Worm (Caenorhabditis elegans) whole organism, L3 larva: ENCODE data around the gene T08G5.2.

Experiments
- ZK546.5 ChIP-seq: sonication (generic microtip); optimal IDR thresholded peaks from 2 replicates; lab custom pipeline; 2017; ENCODE audit warnings: missing biosample characterization, missing genetic modification characterization
- aly-2 ChIP-seq: fragments of 150-350 bp; optimal IDR thresholded peaks from 2 replicates; lab custom pipeline; 2014; ENCODE audit warnings: missing biosample characterization, missing genetic modification characterization
- ama-1 ChIP-seq: fragments of 150-350 bp; optimal IDR thresholded peaks from 2 replicates; lab custom pipeline; 2018
- ceh-16 ChIP-seq: sonication (generic microtip); optimal IDR thresholded peaks from 2 replicates; lab custom pipeline; 2017; ENCODE audit warnings: missing biosample characterization, missing genetic modification characterization
- ceh-28 ChIP-seq: fragments of 150-350 bp; optimal IDR thresholded peaks from 2 replicates; lab custom pipeline; 2014; ENCODE audit warnings: missing biosample characterization, missing genetic modification reagents, missing genetic modification characterization
- ceh-82 ChIP-seq: fragments of 150-350 bp; optimal IDR thresholded peaks from 2 replicates; lab custom pipeline; 2014; ENCODE audit warnings: missing biosample characterization, missing genetic modification characterization
- daf-12 ChIP-seq: fragments of 150-350 bp; optimal IDR thresholded peaks from 2 replicates; lab custom pipeline; 2014; ENCODE audit warnings: missing biosample characterization, missing genetic modification reagents, missing genetic modification characterization
- egl-27 ChIP-seq: sonication (generic microtip); optimal IDR thresholded peaks from 4 replicates; lab custom pipeline; 2017; ENCODE audit warnings: missing biosample characterization, missing genetic modification reagents, missing genetic modification characterization
- elt-1 ChIP-seq: fragments of 150-350 bp; optimal IDR thresholded peaks from 2 replicates; lab custom pipeline; 2014; ENCODE audit warnings: missing biosample characterization, missing genetic modification characterization
- elt-2 ChIP-seq: sonication (generic microtip); optimal IDR thresholded peaks from 2 replicates; lab custom pipeline; 2016; ENCODE audit warnings: missing genetic modification reagents, mild to moderate bottlenecking, missing genetic modification characterization, missing compliant biosample characterization
- elt-3 ChIP-seq, 3 experiments: fragments of 150-350 bp in 1 of 3; sonication (generic microtip) in 2 of 3; optimal IDR thresholded peaks; 2 replicates in 2 of 3; 4 replicates in 1 of 3; lab custom pipeline; 2014 to 2017; ENCODE audit warnings: missing biosample characterization in 3 of 3, missing genetic modification characterization in 3 of 3
- fkh-10 ChIP-seq: sonication (generic microtip); optimal IDR thresholded peaks from 2 replicates; lab custom pipeline; 2017; ENCODE audit warnings: missing biosample characterization, missing genetic modification reagents, missing genetic modification characterization
- fkh-2 ChIP-seq: fragments of 150-350 bp; optimal IDR thresholded peaks from 2 replicates; lab custom pipeline; 2014; ENCODE audit warnings: missing biosample characterization, missing genetic modification reagents, missing genetic modification characterization
- fos-1 ChIP-seq: fragments of 150-350 bp; optimal IDR thresholded peaks from 2 replicates; lab custom pipeline; 2014; ENCODE audit warnings: missing biosample characterization, missing genetic modification characterization
- hmg-11 ChIP-seq: sonication (generic microtip); optimal IDR thresholded peaks from 2 replicates; lab custom pipeline; 2016; ENCODE audit warnings: missing genetic modification characterization, missing compliant biosample characterization
- jun-1 ChIP-seq: fragments of 150-350 bp; optimal IDR thresholded peaks from 2 replicates; lab custom pipeline; 2014; ENCODE audit warnings: missing biosample characterization, missing genetic modification reagents, missing genetic modification characterization
- lin-15B ChIP-seq: fragments of 150-350 bp; optimal IDR thresholded peaks from 2 replicates; lab custom pipeline; 2014; ENCODE audit warnings: missing biosample characterization, missing genetic modification characterization
- lin-39 ChIP-seq: fragments of 150-350 bp; optimal IDR thresholded peaks from 2 replicates; lab custom pipeline; 2018; ENCODE audit warnings: missing biosample characterization, missing genetic modification reagents, missing genetic modification characterization
- lsy-12 ChIP-seq: sonication (generic microtip); optimal IDR thresholded peaks from 2 replicates; lab custom pipeline; 2016; ENCODE audit warnings: mild to moderate bottlenecking, missing genetic modification characterization, missing compliant biosample characterization
- nfya-1 ChIP-seq: sonication (generic microtip); optimal IDR thresholded peaks from 2 replicates; lab custom pipeline; 2017; ENCODE audit warnings: missing genetic modification characterization, mild to moderate bottlenecking, missing compliant biosample characterization, antibody characterized with exemption, moderate library complexity; ENCODE audit not compliant: insufficient read depth
- nhr-11 ChIP-seq: fragments of 150-350 bp; optimal IDR thresholded peaks from 2 replicates; lab custom pipeline; 2014; ENCODE audit warnings: missing biosample characterization, missing genetic modification characterization
- nhr-23 ChIP-seq: fragments of 150-350 bp; optimal IDR thresholded peaks from 2 replicates; lab custom pipeline; 2014; ENCODE audit warnings: missing biosample characterization, missing genetic modification reagents, missing genetic modification characterization
- nhr-237 ChIP-seq: fragments of 150-350 bp; optimal IDR thresholded peaks from 2 replicates; lab custom pipeline; 2014; ENCODE audit warnings: missing biosample characterization, missing genetic modification characterization
- nhr-25 ChIP-seq: sonication (generic microtip); optimal IDR thresholded peaks from 2 replicates; lab custom pipeline; 2017; ENCODE audit warnings: missing biosample characterization, missing genetic modification characterization
- nhr-28 ChIP-seq: fragments of 150-350 bp; optimal IDR thresholded peaks from 2 replicates; lab custom pipeline; 2014; ENCODE audit warnings: missing biosample characterization, missing genetic modification characterization
- nhr-43 ChIP-seq: sonication (generic microtip); optimal IDR thresholded peaks from 2 replicates; lab custom pipeline; 2016; ENCODE audit warnings: mild to moderate bottlenecking, missing genetic modification characterization, missing compliant biosample characterization; ENCODE audit not compliant: poor library complexity, severe bottlenecking
- nhr-67 ChIP-seq: fragments of 150-350 bp; optimal IDR thresholded peaks from 2 replicates; lab custom pipeline; 2014; ENCODE audit warnings: missing biosample characterization, missing genetic modification characterization
- nhr-76 ChIP-seq: fragments of 150-350 bp; sonication (generic microtip); optimal IDR thresholded peaks from 5 replicates; lab custom pipeline; 2014; ENCODE audit warnings: missing biosample characterization, missing genetic modification characterization
- pha-4 ChIP-seq: fragments of 150-350 bp; optimal IDR thresholded peaks from 2 replicates; lab custom pipeline; 2014; ENCODE audit warnings: missing biosample characterization, missing genetic modification reagents, missing genetic modification characterization
- pqm-1 ChIP-seq: fragments of 150-350 bp; optimal IDR thresholded peaks from 2 replicates; lab custom pipeline; 2017; ENCODE audit warnings: missing biosample characterization, missing genetic modification characterization, inconsistent platforms
- sea-2 ChIP-seq: fragments of 150-350 bp; sonication (generic microtip); optimal IDR thresholded peaks from 4 replicates; lab custom pipeline; 2014; ENCODE audit warnings: missing biosample characterization, missing genetic modification reagents, missing genetic modification characterization
- snpc-4 ChIP-seq: fragments of 150-350 bp; optimal IDR thresholded peaks from 2 replicates; lab custom pipeline; 2014; ENCODE audit warnings: missing biosample characterization, missing genetic modification characterization
- tbx-2 ChIP-seq: sonication (generic microtip); optimal IDR thresholded peaks from 2 replicates; lab custom pipeline; 2016; ENCODE audit warnings: mild to moderate bottlenecking, missing genetic modification characterization, missing compliant biosample characterization
- unc-39 ChIP-seq: sonication (generic microtip); optimal IDR thresholded peaks from 4 replicates; lab custom pipeline; 2017; ENCODE audit warnings: missing biosample characterization, missing genetic modification characterization
- unc-62 ChIP-seq: fragments of 150-350 bp; sonication (generic microtip); optimal IDR thresholded peaks from 4 replicates; lab custom pipeline; 2014; ENCODE audit warnings: missing biosample characterization, missing genetic modification reagents, missing genetic modification characterization
- zag-1 ChIP-seq: fragments of 150-350 bp; optimal IDR thresholded peaks from 2 replicates; lab custom pipeline; 2014; ENCODE audit warnings: missing biosample characterization, missing genetic modification characterization
- ztf-11 ChIP-seq: fragments of 150-350 bp; optimal IDR thresholded peaks from 2 replicates; lab custom pipeline; 2014; ENCODE audit warnings: missing biosample characterization, missing genetic modification characterization
- ztf-4 ChIP-seq: fragments of 150-350 bp; optimal IDR thresholded peaks from 2 replicates; lab custom pipeline; 2014; ENCODE audit warnings: missing biosample characterization, missing genetic modification characterization

T08G5.2 gene

DNA sequence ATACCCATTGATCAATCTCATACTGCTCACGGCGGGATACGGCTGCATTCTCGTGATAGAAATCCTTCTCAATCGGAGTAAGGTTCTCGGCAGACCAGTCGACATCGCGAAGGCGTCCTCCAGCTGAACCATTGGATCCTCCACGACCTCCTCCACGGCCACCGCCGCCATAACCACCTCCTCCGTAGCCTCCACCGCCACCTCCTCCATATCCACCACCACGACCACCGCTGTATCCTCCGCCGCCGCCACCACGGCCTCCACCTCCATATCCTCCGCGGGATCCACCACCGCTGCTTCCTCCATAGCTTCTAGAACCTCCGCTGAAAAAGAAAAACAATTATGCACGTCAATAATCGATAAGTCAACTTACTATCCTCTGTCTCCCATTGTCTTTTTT lies 14.7 kb downstream of the T08G5.2 start:
- TF ChIP-seq ceh-82 (tag; lab: Kevin White, UChicago), result no peak
- no peak for TF ChIP-seq fkh-2 (tag; lab: Kevin White, UChicago)
- no peak for TF ChIP-seq fos-1 (tag; lab: Kevin White, UChicago)
- no peak for TF ChIP-seq lsy-12
- TF ChIP-seq ama-1 (lab: Kevin White, UChicago), result no peak
- no peak for TF ChIP-seq egl-27
- no peak for TF ChIP-seq nhr-11 (tag; lab: Kevin White, UChicago)
- no peak for TF ChIP-seq daf-12
- TF ChIP-seq elt-1, result no peak
- TF ChIP-seq lin-39, result no peak
- no peak for TF ChIP-seq sea-2 (GFP tag; lab: Kevin White, UChicago)
- TF ChIP-seq nhr-25 (tag; lab: Kevin White, UChicago), result no peak
- TF ChIP-seq nhr-237 (tag; lab: Kevin White, UChicago), result no peak
- TF ChIP-seq jun-1 (tag; lab: Kevin White, UChicago), result no peak
- no peak for TF ChIP-seq unc-39 (tag; lab: Kevin White, UChicago)
- no peak for TF ChIP-seq snpc-4 (tag; lab: Kevin White, UChicago)
- TF ChIP-seq elt-2 (tag; lab: Kevin White, UChicago), result no peak
- no peak for TF ChIP-seq nhr-67 (tag; lab: Kevin White, UChicago)

DNA sequence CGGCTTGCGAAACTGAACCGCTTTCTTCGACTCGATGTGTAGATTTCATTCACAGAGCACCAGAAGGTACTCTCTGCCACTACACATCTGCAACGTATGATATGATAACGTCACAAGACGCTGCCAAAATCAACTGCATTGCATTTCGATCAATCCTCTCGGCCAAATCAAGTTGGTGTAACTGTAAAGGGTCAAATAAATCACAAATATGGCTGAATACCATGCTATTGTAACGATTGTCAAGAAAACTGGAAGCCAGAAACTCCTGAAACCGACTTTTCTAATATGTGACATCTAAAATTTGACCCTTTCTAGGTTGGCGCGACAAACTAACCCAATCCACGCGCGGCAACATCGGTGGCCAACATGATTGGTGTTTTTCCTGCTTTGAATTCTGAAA lies 16.1 kb downstream of the T08G5.2 start:
- TF ChIP-seq ama-1 (lab: Kevin White, UChicago) (no peak), ceh-16 (tag; lab: Kevin White, UChicago) (no peak), nhr-11 (tag; lab: Kevin White, UChicago) (no peak), pha-4 (tag; lab: Kevin White, UChicago) (no peak), elt-1 (no peak), ceh-82 (tag; lab: Kevin White, UChicago) (no peak), nhr-76 (no peak), fkh-10 (no peak), nhr-237 (tag; lab: Kevin White, UChicago) (no peak), ztf-4 (no peak), daf-12 (no peak), nhr-25 (tag; lab: Kevin White, UChicago) (no peak), unc-62 (GFP tag; lab: Kevin White, UChicago) (no peak), fkh-2 (tag; lab: Kevin White, UChicago) (no peak), nhr-28 (tag; lab: Kevin White, UChicago) (no peak), snpc-4 (tag; lab: Kevin White, UChicago) (no peak), elt-3 (tag; optimal IDR thresholded peaks at IDR 0.05; lab: Kevin White, UChicago) (no peak), zag-1 (no peak), sea-2 (GFP tag; lab: Kevin White, UChicago) (no peak), nfya-1 (tag; lab: Kevin White, UChicago) (no peak)

DNA sequence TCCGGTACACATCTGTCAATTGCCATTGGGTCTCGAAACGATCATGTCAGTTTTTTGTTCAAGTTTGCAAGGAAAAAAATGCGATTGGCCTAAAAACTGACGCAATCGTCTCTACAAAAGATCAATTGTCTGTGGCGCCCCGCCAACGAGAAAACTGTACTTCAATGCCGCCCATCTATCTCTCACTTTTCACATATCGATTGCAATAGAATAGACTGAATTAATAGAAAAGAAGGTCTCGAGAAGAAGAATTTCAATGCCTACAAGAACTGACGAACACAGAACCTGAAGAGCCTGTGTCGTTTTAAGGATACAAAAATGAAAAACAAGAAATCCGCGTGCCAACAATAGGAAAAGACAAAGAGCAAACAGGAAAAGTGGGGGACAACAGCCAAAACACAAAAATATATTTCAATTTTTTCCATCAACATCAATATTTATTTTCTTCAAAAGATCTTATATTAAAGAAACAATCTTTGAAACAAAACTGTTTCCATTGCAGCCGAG lies 17.7 kb downstream of the T08G5.2 start:
- peak; percentile 21 for TF ChIP-seq ama-1 (lab: Kevin White, UChicago)
- peak; percentile 71 for TF ChIP-seq nhr-25 (tag; lab: Kevin White, UChicago)
- TF ChIP-seq ztf-4, result peak; percentile 24
- TF ChIP-seq daf-12, result no peak
- TF ChIP-seq tbx-2 (tag; lab: Kevin White, UChicago), result no peak
- TF ChIP-seq fkh-2 (tag; lab: Kevin White, UChicago), result no peak
- TF ChIP-seq hmg-11 (tag; lab: Kevin White, UChicago), result peak; percentile 33
- TF ChIP-seq nfya-1 (tag; lab: Kevin White, UChicago), result peak; percentile 47
- peak; percentile 38 for TF ChIP-seq ceh-28 (tag; lab: Kevin White, UChicago)
- peak; percentile 53 for TF ChIP-seq nhr-43 (tag; lab: Kevin White, UChicago)
- TF ChIP-seq ZK546.5 (tag; lab: Kevin White, UChicago), result no peak
- TF ChIP-seq elt-3 (tag; optimal IDR thresholded peaks at IDR 0.05; lab: Kevin White, UChicago), result no peak
- TF ChIP-seq lsy-12, result peak; percentile 56
- no peak for TF ChIP-seq pqm-1 (tag; lab: Kevin White, UChicago)
- no peak for TF ChIP-seq ztf-11 (tag; lab: Kevin White, UChicago)
- peak; percentile 51 for TF ChIP-seq elt-2 (tag; lab: Kevin White, UChicago)
- peak; percentile 7 for TF ChIP-seq nhr-23
- no peak for TF ChIP-seq egl-27

DNA sequence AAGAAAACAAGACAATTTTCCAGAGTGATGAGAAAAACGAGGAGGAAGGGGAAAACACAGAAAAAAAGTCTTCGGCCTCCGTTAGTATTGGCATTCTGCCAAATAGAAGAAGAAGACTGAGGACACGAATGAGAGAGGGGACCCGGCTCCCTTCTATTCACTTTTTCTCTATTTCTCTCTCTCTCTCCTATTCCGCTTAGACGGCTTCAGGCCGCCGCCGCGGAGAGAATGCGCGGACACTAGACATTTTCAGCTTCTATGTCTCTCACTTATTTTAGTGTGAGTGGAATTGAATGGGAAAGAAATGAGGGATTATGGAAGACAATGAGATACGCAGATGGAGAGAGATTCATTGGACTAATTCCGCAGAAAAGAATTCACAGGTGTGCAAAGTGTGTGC lies 19.3 kb downstream of the T08G5.2 start:
- TF ChIP-seq nfya-1 (tag; lab: Kevin White, UChicago), result peak; percentile 70
- peak; percentile 62 for TF ChIP-seq hmg-11 (tag; lab: Kevin White, UChicago)
- peak; percentile 19 for TF ChIP-seq lin-15B (tag; lab: Kevin White, UChicago)
- no peak for TF ChIP-seq aly-2
- no peak for TF ChIP-seq tbx-2 (tag; lab: Kevin White, UChicago)
- TF ChIP-seq jun-1 (tag; lab: Kevin White, UChicago), result no peak
- TF ChIP-seq daf-12, result no peak
- peak; percentile 4 for TF ChIP-seq lin-39
